Fruit fly (Drosophila melanogaster) whole organism, embryonic: ENCODE measurements around the gene HBS1.

Experiments used
- Abd-B ChIP-seq: fragments of 200-800 bp; sonication (Bioruptor generic); optimal IDR thresholded peaks from 2 replicates; lab custom pipeline; 2018; ENCODE audit warnings: missing biosample characterization, mild to moderate bottlenecking, missing genetic modification characterization, moderate library complexity
- CG10431 ChIP-seq: fragments of 200-800 bp; sonication (Bioruptor generic); optimal IDR thresholded peaks from 3 replicates; lab custom pipeline; 2018; ENCODE audit warnings: missing biosample characterization, mild to moderate bottlenecking, missing genetic modification characterization
- CG10543 ChIP-seq: fragments of 200-800 bp; sonication (Bioruptor generic); optimal IDR thresholded peaks from 3 replicates; lab custom pipeline; 2017; ENCODE audit warnings: missing biosample characterization, mild to moderate bottlenecking, missing genetic modification characterization, moderate library complexity
- CG10565 ChIP-seq: fragments of 200-800 bp; sonication (Bioruptor generic); optimal IDR thresholded peaks from 3 replicates; lab custom pipeline; 2016; ENCODE audit warnings: missing biosample characterization, mild to moderate bottlenecking, missing genetic modification characterization
- CG11560 ChIP-seq: fragments of 200-800 bp; sonication (Bioruptor generic); IDR thresholded peaks from 3 replicates; pipeline ENCODE4 v1.3.6; 2022; ENCODE audit warnings: missing biosample characterization, missing genetic modification characterization
- CG12155 ChIP-seq: fragments of 200-800 bp; sonication (Bioruptor generic); optimal IDR thresholded peaks from 3 replicates; lab custom pipeline; 2016; ENCODE audit warnings: missing biosample characterization, missing genetic modification characterization
- CG1233 ChIP-seq: fragments of 200-800 bp; sonication (Bioruptor generic); optimal IDR thresholded peaks from 4 replicates; lab custom pipeline; 2018; ENCODE audit warnings: missing biosample characterization, mild to moderate bottlenecking, missing genetic modification characterization
- CG13775 ChIP-seq: fragments of 200-800 bp; sonication (Bioruptor generic); optimal IDR thresholded peaks from 3 replicates; lab custom pipeline; 2017; ENCODE audit warnings: missing biosample characterization, mild to moderate bottlenecking, missing genetic modification characterization
- CG13894 ChIP-seq: fragments of 200-800 bp; sonication (Bioruptor generic); optimal IDR thresholded peaks from 3 replicates; lab custom pipeline; 2018; ENCODE audit warnings: missing biosample characterization, mild to moderate bottlenecking, missing genetic modification characterization, moderate library complexity
- CG15073 ChIP-seq: fragments of 200-800 bp; sonication (Bioruptor generic); optimal IDR thresholded peaks from 2 replicates; lab custom pipeline; 2016; ENCODE audit warnings: missing biosample characterization, missing genetic modification characterization
- CG16815 ChIP-seq: fragments of 200-800 bp; sonication (Bioruptor generic); optimal IDR thresholded peaks from 3 replicates; lab custom pipeline; 2017; ENCODE audit warnings: missing biosample characterization, mild to moderate bottlenecking, missing genetic modification characterization
- CG18764 ChIP-seq: fragments of 200-800 bp; sonication (Bioruptor generic); optimal IDR thresholded peaks from 3 replicates; lab custom pipeline; 2016; ENCODE audit warnings: missing biosample characterization, missing genetic modification characterization
- CG3726 ChIP-seq: fragments of 200-800 bp; sonication (Bioruptor generic); IDR thresholded peaks from 3 replicates; pipeline ENCODE4, ENCODE4 v1.3.6; 2022; ENCODE audit warnings: missing biosample characterization, missing genetic modification characterization
- CG4360 ChIP-seq: fragments of 200-800 bp; sonication (Bioruptor generic); IDR thresholded peaks from 2 replicates; pipeline ENCODE4 v1.3.6; 2022; ENCODE audit warnings: missing biosample characterization, missing genetic modification characterization
- CG6254 ChIP-seq: fragments of 200-800 bp; sonication (Bioruptor generic); optimal IDR thresholded peaks from 3 replicates; lab custom pipeline; 2017; ENCODE audit warnings: mild to moderate bottlenecking, missing biosample characterization, missing genetic modification reagents, missing genetic modification characterization
- CG7745 ChIP-seq: fragments of 200-800 bp; sonication (Bioruptor generic); optimal IDR thresholded peaks from 2 replicates; lab custom pipeline; 2018; ENCODE audit warnings: missing biosample characterization, mild to moderate bottlenecking, missing genetic modification characterization, moderate library complexity
- CoRest ChIP-seq: fragments of 200-800 bp; sonication (Bioruptor generic); optimal IDR thresholded peaks from 3 replicates; lab custom pipeline; 2018; ENCODE audit warnings: missing biosample characterization, mild to moderate bottlenecking, missing genetic modification characterization, moderate library complexity
- Dbx ChIP-seq: fragments of 200-800 bp; sonication (Bioruptor generic); IDR thresholded peaks from 3 replicates; pipeline ENCODE4 v1.3.6; 2022; ENCODE audit warnings: missing biosample characterization, missing genetic modification characterization
- E2f1 ChIP-seq: fragments of 200-800 bp; sonication (Bioruptor generic); IDR thresholded peaks from 2 replicates; pipeline ENCODE4 v1.3.6; 2022; ENCODE audit warnings: missing biosample characterization, missing genetic modification characterization
- ERR ChIP-seq: fragments of 200-800 bp; sonication (Bioruptor generic); optimal IDR thresholded peaks from 2 replicates; lab custom pipeline; 2016; ENCODE audit warnings: missing biosample characterization, missing genetic modification characterization
- HLHmδ ChIP-seq: fragments of 200-800 bp; sonication (Bioruptor generic); optimal IDR thresholded peaks from 2 replicates; lab custom pipeline; 2018; ENCODE audit warnings: missing biosample characterization, mild to moderate bottlenecking, missing genetic modification characterization, moderate library complexity
- HmgD ChIP-seq: fragments of 200-800 bp; sonication (Bioruptor generic); optimal IDR thresholded peaks from 3 replicates; lab custom pipeline; 2016; ENCODE audit warnings: missing biosample characterization, missing genetic modification characterization
- Hr39 ChIP-seq: fragments of >200 bp; optimal IDR thresholded peaks from 2 replicates; lab custom pipeline; 2017
- Lim3 ChIP-seq: fragments of 200-800 bp; sonication (Bioruptor generic); IDR thresholded peaks from 2 replicates; pipeline ENCODE4 v1.3.6; 2022; ENCODE audit warnings: missing biosample characterization, missing genetic modification characterization
- Myb ChIP-seq: fragments of 200-800 bp; sonication (Bioruptor generic); optimal IDR thresholded peaks from 2 replicates; lab custom pipeline; 2016; ENCODE audit warnings: missing biosample characterization, missing genetic modification characterization
- NC2α ChIP-seq: fragments of 200-800 bp; sonication (Bioruptor generic); optimal IDR thresholded peaks from 2 replicates; lab custom pipeline; 2016; ENCODE audit warnings: missing biosample characterization, missing genetic modification characterization
- NfI ChIP-seq: fragments of 200-800 bp; sonication (Bioruptor generic); optimal IDR thresholded peaks from 3 replicates; lab custom pipeline; 2018; ENCODE audit warnings: missing biosample characterization, mild to moderate bottlenecking, missing genetic modification characterization, moderate library complexity
- Scr ChIP-seq: fragments of 200-800 bp; sonication (Bioruptor generic); IDR thresholded peaks from 2 replicates; pipeline ENCODE4 v1.3.6; 2022; ENCODE audit warnings: missing biosample characterization, missing genetic modification characterization; ENCODE audit not compliant: partially characterized antibody
- Sox102F ChIP-seq: fragments of 200-800 bp; sonication (Bioruptor generic); optimal IDR thresholded peaks from 2 replicates; lab custom pipeline; 2018; ENCODE audit warnings: missing biosample characterization, mild to moderate bottlenecking, missing genetic modification characterization, moderate library complexity
- Spps ChIP-seq: fragments of 200-800 bp; sonication (Bioruptor generic); optimal IDR thresholded peaks from 2 replicates; lab custom pipeline; 2018; ENCODE audit warnings: missing biosample characterization, mild to moderate bottlenecking, missing genetic modification characterization
- ase ChIP-seq: fragments of 200-800 bp; sonication (Bioruptor generic); IDR thresholded peaks from 3 replicates; pipeline ENCODE4 v1.3.6; 2022; ENCODE audit warnings: missing biosample characterization, missing genetic modification characterization
- cato ChIP-seq: fragments of 200-800 bp; sonication (Bioruptor generic); optimal IDR thresholded peaks from 2 replicates; lab custom pipeline; 2016; ENCODE audit warnings: missing biosample characterization, missing genetic modification characterization, borderline replicate concordance
- croc ChIP-seq: fragments of 200-800 bp; sonication (Bioruptor generic); conservative IDR thresholded peaks from 3 replicates; pipeline ENCODE4 v1.3.6; 2022; ENCODE audit warnings: missing biosample characterization, missing genetic modification characterization
- dpn ChIP-seq, 2 experiments: fragments of 200-800 bp; sonication (Bioruptor generic); optimal IDR thresholded peaks; 3 replicates each; lab custom pipeline; 2016; ENCODE audit warnings: missing biosample characterization in 2 of 2, missing genetic modification characterization in 2 of 2
- ftz-f1 ChIP-seq: fragments of 200-800 bp; sonication (Bioruptor generic); optimal IDR thresholded peaks from 2 replicates; lab custom pipeline; 2016; ENCODE audit warnings: missing biosample characterization, missing genetic modification characterization
- fu2 ChIP-seq: fragments of 200-800 bp; sonication (Bioruptor generic); optimal IDR thresholded peaks from 2 replicates; lab custom pipeline; 2016; ENCODE audit warnings: missing biosample characterization, missing genetic modification characterization
- hb ChIP-seq: fragments of 200-800 bp; sonication (Bioruptor generic); IDR thresholded peaks from 3 replicates; pipeline ENCODE4 v1.3.6; 2022; ENCODE audit warnings: missing biosample characterization, missing genetic modification characterization; ENCODE audit not compliant: partially characterized antibody
- her ChIP-seq: fragments of 200-800 bp; sonication (Bioruptor generic); optimal IDR thresholded peaks from 2 replicates; lab custom pipeline; 2016; ENCODE audit warnings: missing biosample characterization, missing genetic modification characterization
- insv ChIP-seq, 2 experiments: fragments of 200-800 bp; sonication (Bioruptor generic); optimal IDR thresholded peaks; 3 replicates each; lab custom pipeline; 2016 to 2018; ENCODE audit warnings: missing biosample characterization in 2 of 2, missing genetic modification characterization in 2 of 2
- maf-S ChIP-seq: fragments of 200-800 bp; sonication (Bioruptor generic); optimal IDR thresholded peaks from 2 replicates; lab custom pipeline; 2016; ENCODE audit warnings: missing biosample characterization, missing genetic modification characterization
- seq ChIP-seq: fragments of 200-800 bp; sonication (Bioruptor generic); IDR thresholded peaks from 2 replicates; pipeline ENCODE4 v1.3.6; 2022; ENCODE audit warnings: missing biosample characterization, missing genetic modification characterization
- so ChIP-seq: fragments of 200-800 bp; sonication (Bioruptor generic); IDR thresholded peaks from 3 replicates; pipeline ENCODE4 v1.3.6; 2022; ENCODE audit warnings: missing biosample characterization, missing genetic modification characterization
- ssp ChIP-seq: fragments of 200-800 bp; sonication (Bioruptor generic); IDR thresholded peaks from 2 replicates; pipeline ENCODE4 v1.3.6; 2022; ENCODE audit warnings: missing biosample characterization, missing genetic modification characterization
- tap ChIP-seq: fragments of 200-800 bp; optimal IDR thresholded peaks from 3 replicates; lab custom pipeline; 2019; ENCODE audit warnings: missing biosample characterization, mild to moderate bottlenecking, missing genetic modification characterization, moderate library complexity
- tio ChIP-seq: fragments of 200-800 bp; sonication (Bioruptor generic); optimal IDR thresholded peaks from 2 replicates; lab custom pipeline; 2017; ENCODE audit warnings: missing biosample characterization, missing genetic modification characterization, inconsistent platforms
- unc-4 ChIP-seq: fragments of 200-800 bp; sonication (Bioruptor generic); IDR thresholded peaks from 2 replicates; pipeline ENCODE4 v1.3.6; 2022; ENCODE audit warnings: missing biosample characterization, missing genetic modification characterization; ENCODE audit not compliant: partially characterized antibody
- unpg ChIP-seq: fragments of 200-800 bp; sonication (Bioruptor generic); optimal IDR thresholded peaks from 3 replicates; lab custom pipeline; 2018; ENCODE audit warnings: missing biosample characterization, mild to moderate bottlenecking, missing genetic modification characterization, moderate library complexity
- vvl ChIP-seq: fragments of 200-800 bp; sonication (Bioruptor generic); IDR thresholded peaks from 2 replicates; pipeline ENCODE4 v1.3.6; 2022; ENCODE audit warnings: missing biosample characterization, missing genetic modification characterization

Gene HBS1

dm6 chr3L:1856467-1857350 is 8.3 kb downstream of the HBS1 start, which contains the start of gene CG12024 (continued):
- TF ChIP-seq CG11560 (tag; lab: Robert Waterston, UW) (peak; percentile 39; the same call in 1 of the 3 replicates), vvl (GFP tag; lab: Robert Waterston, UW) (no peak; the same call in 1 of the 2 replicates), CG12155 (GFP tag; lab: Kevin White, UChicago) (peak; percentile 76), ERR (GFP tag; lab: Kevin White, UChicago) (peak; percentile 78), hb (GFP tag; lab: Robert Waterston, UW) (no peak), CG15073 (GFP tag; lab: Kevin White, UChicago) (peak; percentile 4), CG1233 (GFP tag; lab: Kevin White, UChicago) (peak; percentile 54), unc-4 (GFP tag; lab: Robert Waterston, UW) (peak; percentile 42; the same call in 1 of the 2 replicates), NC2α (GFP tag; lab: Kevin White, UChicago) (peak; percentile 33), CG6254 (GFP tag; lab: Kevin White, UChicago) (peak; percentile 97), Sox102F (GFP tag; lab: Kevin White, UChicago) (peak; percentile 68), CG7745 (tag; lab: Kevin White, UChicago) (no peak), dpn (GFP tag; optimal IDR thresholded peaks at IDR 0.05; lab: Kevin White, UChicago) (peak; percentile 77 to 78), seq (GFP tag; lab: Robert Waterston, UW) (no peak), Spps (tag; lab: Kevin White, UChicago) (peak; percentile 34), cato (GFP tag; lab: Kevin White, UChicago) (peak; percentile 54), CG13894 (tag; lab: Kevin White, UChicago) (peak; percentile 65), unpg (GFP tag; lab: Kevin White, UChicago) (peak; percentile 62), HmgD (GFP tag; lab: Kevin White, UChicago) (peak; percentile 31), CG3726 (GFP tag; lab: Robert Waterston, UW) (no peak), tio (GFP tag; lab: Kevin White, UChicago) (peak; percentile 64), Lim3 (GFP tag; lab: Robert Waterston, UW) (no peak), Abd-B (GFP tag; lab: Kevin White, UChicago) (peak; percentile 89), ftz-f1 (GFP tag; lab: Kevin White, UChicago) (no peak), tap (peak; percentile 40), Myb (peak; percentile 52), insv (GFP tag; optimal IDR thresholded peaks at IDR 0.05; lab: Kevin White, UChicago) (peak in 1 of 2 experiments; percentile 62), CG18764 (GFP tag; lab: Kevin White, UChicago) (peak; percentile 40), CoRest (tag; lab: Kevin White, UChicago) (peak; percentile 91), Hr39 (lab: Kevin White, UChicago) (no peak), ssp (GFP tag; lab: Robert Waterston, UW) (peak; percentile 98), fu2 (peak; percentile 78), croc (GFP tag; lab: Robert Waterston, UW) (peak; percentile 13; the same call in 1 of the 3 replicates), Scr (GFP tag; lab: Robert Waterston, UW) (peak; percentile 33; the same call in 1 of the 2 replicates), CG13775 (GFP tag; lab: Kevin White, UChicago) (peak; percentile 74), maf-S (peak; percentile 70), CG16815 (GFP tag; lab: Kevin White, UChicago) (peak; percentile 72), her (GFP tag; lab: Kevin White, UChicago) (peak; percentile 22), Dbx (peak; percentile 72; the same call in 2 of the 3 replicates), so (0 out of 3 replicates have a peak, but pooled peaks have one; percentile 21), CG10543 (peak; percentile 84), CG10565 (GFP tag; lab: Kevin White, UChicago) (no peak), NfI (GFP tag; lab: Kevin White, UChicago) (peak; percentile 85), HLHmδ (no peak), CG10431 (no peak), E2f1 (peak; percentile 54), CG4360 (no peak), ase (GFP tag; lab: Robert Waterston, UW) (0 out of 3 replicates have a peak, but pooled peaks have one; percentile 14)
